Worm (Caenorhabditis elegans) whole organism, late embryonic: ENCODE measurements around the gene glb-32.

Source experiments
- C38D4.7 ChIP-seq: fragments of 200-800 bp; sonication (Bioruptor generic); optimal IDR thresholded peaks from 2 replicates; lab custom pipeline; 2018; ENCODE audit warnings: mild to moderate bottlenecking, missing genetic modification characterization, moderate library complexity, missing compliant biosample characterization
- ama-1 ChIP-seq: fragments of 150-350 bp; optimal IDR thresholded peaks from 2 replicates; lab custom pipeline; 2014
- ceh-19 ChIP-seq: fragments of 200-800 bp; sonication (Bioruptor generic); optimal IDR thresholded peaks from 2 replicates; lab custom pipeline; 2018; ENCODE audit warnings: mild to moderate bottlenecking, missing genetic modification characterization, missing compliant biosample characterization
- dmd-4 ChIP-seq: sonication (generic microtip); optimal IDR thresholded peaks from 2 replicates; lab custom pipeline; 2016; ENCODE audit warnings: borderline replicate concordance, missing genetic modification characterization, missing compliant biosample characterization
- elt-2 ChIP-seq: sonication (generic microtip); optimal IDR thresholded peaks from 2 replicates; lab custom pipeline; 2016; ENCODE audit warnings: missing genetic modification reagents, missing genetic modification characterization, missing compliant biosample characterization
- lin-11 ChIP-seq: fragments of 200-800 bp; sonication (Bioruptor generic); optimal IDR thresholded peaks from 2 replicates; lab custom pipeline; 2018; ENCODE audit warnings: mild to moderate bottlenecking, missing genetic modification characterization, missing compliant biosample characterization
- pat-9 ChIP-seq: fragments of 200-800 bp; sonication (Bioruptor generic); optimal IDR thresholded peaks from 2 replicates; lab custom pipeline; 2018; ENCODE audit warnings: mild to moderate bottlenecking, missing genetic modification characterization, moderate library complexity, missing compliant biosample characterization
- sox-2 ChIP-seq: fragments of 200-800 bp; sonication (Bioruptor generic); IDR thresholded peaks from 2 replicates; pipeline ENCODE4 v1.3.6; 2022; ENCODE audit warnings: missing genetic modification reagents, missing genetic modification characterization, missing compliant biosample characterization
- unc-86 ChIP-seq: sonication (generic microtip); optimal IDR thresholded peaks from 2 replicates; lab custom pipeline; 2016; ENCODE audit warnings: missing genetic modification characterization, missing compliant biosample characterization

DNA sequence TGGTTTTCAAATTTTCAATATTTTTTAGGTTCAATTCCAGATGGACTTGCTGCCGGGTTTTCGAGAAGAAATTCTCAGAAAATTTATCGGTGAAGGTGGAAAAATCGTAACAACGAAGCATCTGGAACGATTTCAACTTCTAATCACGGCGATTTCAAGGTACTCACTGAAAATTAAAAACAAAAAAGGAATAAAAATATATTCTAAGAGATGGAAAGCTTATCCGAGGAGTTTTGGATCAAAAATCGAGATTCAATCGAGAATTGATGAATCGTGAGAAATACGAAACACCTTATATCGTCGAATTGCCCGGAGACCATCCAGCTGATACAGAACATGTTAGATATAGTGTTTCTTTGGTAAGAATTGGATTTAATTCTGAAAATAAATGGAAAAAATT lies 37.1 kb downstream of the glb-32 start, which contains the start of gene K11D12.12:
- no peak for TF ChIP-seq unc-86
- TF ChIP-seq elt-2 = no peak
- no peak for TF ChIP-seq C38D4.7 (GFP tag; lab: Kevin White, UChicago)
- TF ChIP-seq ceh-19 (GFP tag; lab: Kevin White, UChicago) = no peak
- TF ChIP-seq sox-2 (GFP tag; lab: Robert Waterston, UW) = no peak
- no peak for TF ChIP-seq pat-9
- TF ChIP-seq ama-1 (lab: Kevin White, UChicago) = no peak
- TF ChIP-seq dmd-4 (tag; lab: Kevin White, UChicago) = no peak
- no peak for TF ChIP-seq lin-11 (tag; lab: Kevin White, UChicago)
